Fruit fly (Drosophila melanogaster): Measurements from ENCODE around the gene Rad17.

- no peak for TF ChIP-seq psq (optimal IDR thresholded peaks at IDR 0.05)
- TF ChIP-seq ttk (optimal IDR thresholded peaks at IDR 0.05) = no peak
- no peak for TF ChIP-seq insv (optimal IDR thresholded peaks at IDR 0.05)
- no peak for TF ChIP-seq Myc (optimal IDR thresholded peaks at IDR 0.05)
- no peak for TF ChIP-seq h (optimal IDR thresholded peaks at IDR 0.05)
Measured at dm6 chr3R:14706354-14706753, 43.4 kb upstream of the Rad17 start.

All from Kc167 (cell line).